Worm (Caenorhabditis elegans): Measurements from ENCODE around the gene fbxa-208.
"Not testable (repeated sequence)": the region's sequence is repeated elsewhere in the genome, so short reads cannot be mapped to it uniquely, and the experiment has no call there.

DNA sequence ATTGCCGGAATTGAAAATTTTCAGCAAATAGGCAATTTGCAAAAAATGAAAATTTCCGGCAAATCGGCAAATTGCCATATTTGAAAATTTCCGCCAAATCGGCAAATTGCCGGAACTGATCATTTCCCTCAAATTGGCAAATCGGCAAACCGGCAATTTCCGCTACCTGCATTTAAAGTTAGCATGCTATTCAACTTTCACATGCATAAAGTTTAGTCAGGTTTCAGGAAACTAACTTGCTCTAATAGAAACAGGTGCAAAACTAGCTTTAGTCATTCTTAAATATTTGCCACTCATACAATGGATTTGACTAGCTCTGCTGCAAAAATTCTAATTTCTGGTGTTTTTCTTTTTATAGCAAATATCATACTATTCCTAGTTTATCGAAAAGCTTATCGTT, 7.1 kb downstream of the fbxa-208 start, which contains the start of gene srz-9:
- not testable (repeated sequence) for TF ChIP-seq lsy-2 (tag; optimal IDR thresholded peaks at IDR 0.05); lin-32 (GFP tag; optimal IDR thresholded peaks at IDR 0.05); nhr-76 (tag; optimal IDR thresholded peaks at IDR 0.05); unc-62 (GFP tag; optimal IDR thresholded peaks at IDR 0.05); elt-3 (tag; optimal IDR thresholded peaks at IDR 0.05); hlh-1 (tag; optimal IDR thresholded peaks at IDR 0.05); pha-4 (tag; optimal IDR thresholded peaks at IDR 0.05); nhr-28 (tag; optimal IDR thresholded peaks at IDR 0.05)
